Worm (Caenorhabditis elegans) whole organism, L4/young adult: ENCODE measurements around the gene inx-1.

Experiments used
- W03F9.2 ChIP-seq: fragments of 150-350 bp; optimal IDR thresholded peaks from 2 replicates; lab custom pipeline; 2014; ENCODE audit warnings: missing biosample characterization, missing genetic modification characterization
- dao-5 ChIP-seq: sonication (generic microtip); optimal IDR thresholded peaks from 2 replicates; lab custom pipeline; 2016; ENCODE audit warnings: missing genotype, missing genetic modification characterization, moderate library complexity, missing compliant biosample characterization
- him-1 ChIP-seq: sonication (generic microtip); optimal IDR thresholded peaks from 2 replicates; lab custom pipeline; 2016; ENCODE audit warnings: missing genotype, missing genetic modification reagents, missing genetic modification characterization, missing compliant biosample characterization

inx-1 gene

ce11 chrX:6915279-6915678 is 40.9 kb downstream of the inx-1 start:
- no peak for TF ChIP-seq him-1 (tag; lab: Kevin White, UChicago)
- TF ChIP-seq W03F9.2 (tag; lab: Kevin White, UChicago): no peak
- no peak for TF ChIP-seq dao-5 (tag; lab: Kevin White, UChicago)

DNA sequence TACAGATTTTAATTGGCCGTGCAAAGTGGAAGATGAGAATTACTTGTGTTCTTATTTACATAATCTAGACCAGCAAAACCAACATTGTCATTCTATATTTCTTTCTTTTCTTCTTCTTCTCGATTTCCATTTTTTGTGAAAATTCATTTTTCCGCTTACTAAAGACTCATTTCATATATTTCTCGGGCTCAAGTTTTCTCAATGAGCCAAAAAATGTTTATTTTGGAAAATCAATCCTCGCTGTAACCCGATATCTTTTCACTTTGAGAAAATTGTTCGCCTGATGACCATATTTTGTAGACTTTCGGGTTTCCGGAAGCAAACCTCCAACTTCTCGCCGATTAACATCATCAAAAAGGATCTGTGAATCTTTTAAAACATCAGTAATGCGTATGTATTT is 42.2 kb downstream of the inx-1 start, which contains the start of gene nhx-4:
Gene nhx-4, plus strand, starts transcription at position 301 of the 400 bp plus-strand sequence.
- TF ChIP-seq dao-5 (tag; lab: Kevin White, UChicago) (no peak), him-1 (tag; lab: Kevin White, UChicago) (no peak), W03F9.2 (tag; lab: Kevin White, UChicago) (no peak)

ce11 chrX:6905581-6905980 is 50.6 kb downstream of the inx-1 start:
- no peak for TF ChIP-seq him-1 (tag; lab: Kevin White, UChicago)
- TF ChIP-seq W03F9.2 (tag; lab: Kevin White, UChicago): no peak
- TF ChIP-seq dao-5 (tag; lab: Kevin White, UChicago): no peak

ce11 chrX:6904064-6904771 is 52.0 kb downstream of the inx-1 start, which contains the start of gene sid-5:
sid-5 (plus strand) TSS chrX:6904721.
- TF ChIP-seq him-1 (tag; lab: Kevin White, UChicago): no peak
- no peak for TF ChIP-seq W03F9.2 (tag; lab: Kevin White, UChicago)
- TF ChIP-seq dao-5 (tag; lab: Kevin White, UChicago): no peak

DNA sequence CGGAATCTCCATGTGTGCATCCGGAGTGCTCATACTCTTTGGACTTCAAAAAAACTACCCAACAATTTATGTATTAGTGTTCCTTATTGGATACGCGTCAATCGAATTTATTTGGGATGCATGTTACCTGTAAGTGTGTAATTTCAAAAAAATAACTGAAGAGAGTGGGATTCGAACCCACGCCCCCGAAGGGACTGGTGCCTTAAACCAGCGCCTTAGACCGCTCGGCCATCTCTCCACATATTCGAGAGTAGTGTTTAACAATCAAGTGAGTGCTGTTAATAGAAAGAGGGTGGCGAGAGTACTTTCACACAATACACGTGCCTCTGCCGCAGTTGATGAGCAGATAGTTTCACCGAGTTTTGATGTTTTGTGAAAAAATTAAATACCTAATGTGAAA is 53.2 kb downstream of the inx-1 start:
- TF ChIP-seq him-1 (tag; lab: Kevin White, UChicago) (no peak), W03F9.2 (tag; lab: Kevin White, UChicago) (no peak), dao-5 (tag; lab: Kevin White, UChicago) (peak; percentile 14)

DNA sequence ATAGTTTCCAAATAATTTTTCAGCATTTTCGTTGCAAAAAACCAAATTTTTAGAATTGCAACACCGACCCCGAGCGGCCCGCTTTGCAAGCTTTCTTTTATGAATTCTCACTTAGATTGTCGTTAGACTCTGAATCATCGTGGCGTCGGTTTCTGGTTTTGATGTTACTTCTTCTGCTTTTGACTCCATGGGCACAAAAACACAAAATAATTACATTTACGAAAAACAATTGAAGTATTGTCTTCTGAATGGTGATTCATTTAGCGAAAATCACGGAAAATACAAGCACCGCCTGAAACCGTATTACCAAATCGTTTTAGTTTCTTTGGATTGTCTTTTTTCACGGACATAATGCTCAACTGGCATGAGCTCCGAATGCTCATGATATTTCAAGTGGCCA is 55.1 kb downstream of the inx-1 start, which contains the start of gene pes-23:
Gene pes-23, plus strand, starts transcription at position 301 of the 400 bp plus-strand sequence.
- no peak for TF ChIP-seq dao-5 (tag; lab: Kevin White, UChicago)
- no peak for TF ChIP-seq him-1 (tag; lab: Kevin White, UChicago)
- TF ChIP-seq W03F9.2 (tag; lab: Kevin White, UChicago): no peak

- no peak for TF ChIP-seq him-1 (tag; lab: Kevin White, UChicago)
- no peak for TF ChIP-seq W03F9.2 (tag; lab: Kevin White, UChicago)
Measured at ce11 chrX:6899848-6900247, 56.4 kb downstream of the inx-1 start, which contains the start of gene F14B8.4. F14B8.4 (minus strand) TSS chrX:6899948.

- TF ChIP-seq W03F9.2 (tag; lab: Kevin White, UChicago): no peak
- TF ChIP-seq dao-5 (tag; lab: Kevin White, UChicago): no peak
Measured at ce11 chrX:6894104-6894503, 62.1 kb downstream of the inx-1 start.
